Worm (Caenorhabditis elegans) whole organism, L4 larva: Measurements from ENCODE around the gene F59D12.5.

ENCODE experiments used
- R02D3.7 ChIP-seq: fragments of 150-350 bp; sonication (generic microtip); optimal IDR thresholded peaks from 3 replicates; lab custom pipeline; 2014; ENCODE audit warnings: missing biosample characterization, missing genetic modification characterization
- ZK337.2 ChIP-seq: fragments of 200-800 bp; sonication (Bioruptor generic); IDR thresholded peaks from 2 replicates; pipeline ENCODE4 v1.3.6; 2022; ENCODE audit warnings: missing genetic modification reagents, missing genetic modification characterization, missing compliant biosample characterization
- ZK546.5 ChIP-seq, 2 experiments: sonication (generic microtip); optimal IDR thresholded peaks; 2 replicates each; lab custom pipeline; 2017; ENCODE audit warnings: missing biosample characterization in 2 of 2, missing genetic modification characterization in 2 of 2
- aly-2 ChIP-seq: sonication (generic microtip); optimal IDR thresholded peaks from 2 replicates; lab custom pipeline; 2018; ENCODE audit warnings: missing biosample characterization, missing genetic modification characterization
- arid-1 ChIP-seq: fragments of 200-800 bp; sonication (Bioruptor generic); conservative IDR thresholded peaks from 2 replicates; pipeline ENCODE4 v1.3.6; 2022; ENCODE audit warnings: missing genetic modification reagents, missing genetic modification characterization, missing compliant biosample characterization
- attf-4 ChIP-seq: sonication (generic microtip); optimal IDR thresholded peaks from 3 replicates; lab custom pipeline; 2017; ENCODE audit warnings: missing biosample characterization, missing genetic modification characterization
- ceh-20 ChIP-seq: fragments of 200-800 bp; sonication (Bioruptor generic); IDR thresholded peaks from 2 replicates; pipeline ENCODE4 v1.3.6; 2022; ENCODE audit warnings: missing genetic modification reagents, missing genetic modification characterization, missing compliant biosample characterization
- ceh-28 ChIP-seq: fragments of 150-350 bp; optimal IDR thresholded peaks from 2 replicates; lab custom pipeline; 2014; ENCODE audit warnings: missing biosample characterization, missing genetic modification reagents, missing genetic modification characterization
- ceh-44 ChIP-seq: fragments of 200-800 bp; sonication (Bioruptor generic); IDR thresholded peaks from 2 replicates; pipeline ENCODE4 v1.3.6; 2022; ENCODE audit warnings: missing genetic modification reagents, missing genetic modification characterization, missing compliant biosample characterization
- cey-2 ChIP-seq: sonication (generic microtip); optimal IDR thresholded peaks from 3 replicates; lab custom pipeline; 2017; ENCODE audit warnings: missing genetic modification characterization, mild to moderate bottlenecking, missing compliant biosample characterization, antibody characterized with exemption, borderline replicate concordance; ENCODE audit not compliant: insufficient read depth
- ctbp-1 ChIP-seq: fragments of 200-800 bp; sonication (Bioruptor generic); IDR thresholded peaks from 2 replicates; pipeline ENCODE4 v1.3.6; 2022; ENCODE audit warnings: missing genetic modification reagents, missing genetic modification characterization, missing compliant biosample characterization
- daf-19 ChIP-seq: fragments of 200-800 bp; sonication (Bioruptor generic); conservative IDR thresholded peaks from 2 replicates; pipeline ENCODE4 v1.3.6; 2022; ENCODE audit warnings: missing genetic modification characterization, missing compliant biosample characterization
- dmd-6 ChIP-seq: fragments of 200-800 bp; sonication (Bioruptor generic); IDR thresholded peaks from 2 replicates; pipeline ENCODE4 v1.3.6; 2022; ENCODE audit warnings: missing genetic modification reagents, missing genetic modification characterization, missing compliant biosample characterization
- dmd-8 ChIP-seq: fragments of 200-800 bp; sonication (Bioruptor generic); IDR thresholded peaks from 2 replicates; pipeline ENCODE4 v1.3.6; 2022; ENCODE audit warnings: missing genetic modification characterization, missing compliant biosample characterization
- duxl-1 ChIP-seq: sonication (generic microtip); optimal IDR thresholded peaks from 2 replicates; lab custom pipeline; 2016; ENCODE audit warnings: mild to moderate bottlenecking, missing genetic modification characterization, moderate library complexity, missing compliant biosample characterization; ENCODE audit not compliant: poor library complexity
- dve-1 ChIP-seq: sonication (generic microtip); optimal IDR thresholded peaks from 2 replicates; lab custom pipeline; 2017; ENCODE audit warnings: antibody characterized with exemption, mild to moderate bottlenecking, missing genetic modification characterization, missing compliant biosample characterization; ENCODE audit not compliant: insufficient read depth
- egl-43 ChIP-seq: fragments of 200-800 bp; sonication (Bioruptor generic); IDR thresholded peaks from 2 replicates; pipeline ENCODE4 v1.3.6; 2022; ENCODE audit warnings: missing genetic modification reagents, missing genetic modification characterization, missing compliant biosample characterization
- fkh-10 ChIP-seq: fragments of 150-350 bp; optimal IDR thresholded peaks from 2 replicates; lab custom pipeline; 2014; ENCODE audit warnings: missing biosample characterization, missing genetic modification reagents, missing genetic modification characterization
- gei-8 ChIP-seq: fragments of 200-800 bp; sonication (Bioruptor generic); optimal IDR thresholded peaks from 2 replicates; lab custom pipeline; 2018; ENCODE audit warnings: mild to moderate bottlenecking, missing genetic modification characterization, missing compliant biosample characterization
- hif-1 ChIP-seq, 2 experiments: sonication (generic microtip); optimal IDR thresholded peaks; 2 replicates each; lab custom pipeline; 2016 to 2017; ENCODE audit warnings: missing compliant biosample characterization in 2 of 2, missing genetic modification characterization in 2 of 2, missing genetic modification reagents in 2 of 2, missing genotype in 2 of 2, mild to moderate bottlenecking in 1 of 2
- hlh-11 ChIP-seq: fragments of 200-800 bp; sonication (Bioruptor generic); optimal IDR thresholded peaks from 2 replicates; lab custom pipeline; 2018; ENCODE audit warnings: mild to moderate bottlenecking, missing genetic modification characterization, missing compliant biosample characterization
- jun-1 ChIP-seq: fragments of 150-350 bp; optimal IDR thresholded peaks from 2 replicates; lab custom pipeline; 2014; ENCODE audit warnings: missing biosample characterization, missing genetic modification reagents, missing genetic modification characterization
- lin-1 ChIP-seq: fragments of 200-800 bp; sonication (Bioruptor generic); IDR thresholded peaks from 2 replicates; pipeline ENCODE4 v1.3.6; 2022; ENCODE audit warnings: missing genetic modification reagents, missing genetic modification characterization, missing compliant biosample characterization
- lin-15B ChIP-seq: fragments of 150-350 bp; sonication (generic microtip); optimal IDR thresholded peaks from 3 replicates; lab custom pipeline; 2014; ENCODE audit warnings: missing biosample characterization, missing genetic modification characterization
- lin-29 ChIP-seq: fragments of 200-800 bp; sonication (Bioruptor generic); IDR thresholded peaks from 2 replicates; pipeline ENCODE4 v1.3.6; 2022; ENCODE audit warnings: missing genetic modification reagents, missing genetic modification characterization, missing compliant biosample characterization
- lir-3 ChIP-seq: sonication (generic microtip); optimal IDR thresholded peaks from 2 replicates; lab custom pipeline; 2016; ENCODE audit warnings: mild to moderate bottlenecking, missing genetic modification characterization, missing compliant biosample characterization
- lsy-2 ChIP-seq, 2 experiments: fragments of 150-350 bp in 1 of 2; sonication (generic microtip) in 1 of 2; optimal IDR thresholded peaks; 2 replicates each; lab custom pipeline; 2014 to 2017; ENCODE audit warnings: missing biosample characterization in 2 of 2, missing genetic modification characterization in 2 of 2
- mdl-1 ChIP-seq, 2 experiments: fragments of 150-350 bp in 1 of 2; sonication (generic microtip) in 1 of 2; optimal IDR thresholded peaks; 2 replicates each; lab custom pipeline; 2014 to 2017; ENCODE audit warnings: missing biosample characterization in 2 of 2, missing genetic modification characterization in 2 of 2
- mes-2 ChIP-seq: sonication (generic microtip); optimal IDR thresholded peaks from 2 replicates; lab custom pipeline; 2016; ENCODE audit warnings: missing genotype, mild to moderate bottlenecking, missing genetic modification characterization, missing compliant biosample characterization; ENCODE audit not compliant: poor library complexity, severe bottlenecking
- nhr-11 ChIP-seq: fragments of 150-350 bp; optimal IDR thresholded peaks from 2 replicates; lab custom pipeline; 2014; ENCODE audit warnings: missing biosample characterization, missing genetic modification characterization
- nhr-25 ChIP-seq: sonication (generic microtip); optimal IDR thresholded peaks from 2 replicates; lab custom pipeline; 2017; ENCODE audit warnings: missing genetic modification characterization, mild to moderate bottlenecking, missing compliant biosample characterization, antibody characterized with exemption, moderate library complexity, borderline replicate concordance; ENCODE audit not compliant: insufficient read depth
- nhr-48 ChIP-seq: sonication (generic microtip); optimal IDR thresholded peaks from 2 replicates; lab custom pipeline; 2016; ENCODE audit warnings: mild to moderate bottlenecking, missing genetic modification characterization, missing compliant biosample characterization
- nhr-76 ChIP-seq: fragments of 150-350 bp; optimal IDR thresholded peaks from 2 replicates; lab custom pipeline; 2014; ENCODE audit warnings: missing biosample characterization, missing genetic modification characterization
- nhr-77 ChIP-seq: fragments of 150-350 bp; optimal IDR thresholded peaks from 2 replicates; lab custom pipeline; 2014; ENCODE audit warnings: missing biosample characterization, missing genetic modification characterization
- saeg-2 ChIP-seq: fragments of 200-800 bp; sonication (Bioruptor generic); IDR thresholded peaks from 2 replicates; pipeline ENCODE4 v1.3.6; 2022; ENCODE audit warnings: missing genetic modification reagents, missing genetic modification characterization, missing compliant biosample characterization
- sdz-12 ChIP-seq: fragments of 200-800 bp; sonication (Bioruptor generic); optimal IDR thresholded peaks from 2 replicates; lab custom pipeline; 2018; ENCODE audit warnings: mild to moderate bottlenecking, missing genetic modification characterization, missing compliant biosample characterization
- snpc-1.2 ChIP-seq: fragments of 200-800 bp; sonication (Bioruptor generic); IDR thresholded peaks from 2 replicates; pipeline ENCODE4 v1.3.6; 2022; ENCODE audit warnings: missing genetic modification reagents, missing genetic modification characterization, missing compliant biosample characterization
- spr-1 ChIP-seq: sonication (generic microtip); optimal IDR thresholded peaks from 2 replicates; lab custom pipeline; 2016; ENCODE audit warnings: mild to moderate bottlenecking, missing genetic modification characterization, missing compliant biosample characterization
- tag-97 ChIP-seq: fragments of 200-800 bp; sonication (Bioruptor generic); IDR thresholded peaks from 2 replicates; pipeline ENCODE4 v1.3.6; 2022; ENCODE audit warnings: missing genetic modification characterization, missing compliant biosample characterization
- unc-130 ChIP-seq: sonication (generic microtip); optimal IDR thresholded peaks from 2 replicates; lab custom pipeline; 2016; ENCODE audit warnings: missing genetic modification reagents, missing genetic modification characterization, missing compliant biosample characterization
- unc-39 ChIP-seq: sonication (generic microtip); optimal IDR thresholded peaks from 2 replicates; lab custom pipeline; 2017; ENCODE audit warnings: missing biosample characterization, missing genetic modification characterization
- zfp-2 ChIP-seq: sonication (generic microtip); optimal IDR thresholded peaks from 2 replicates; lab custom pipeline; 2016; ENCODE audit warnings: mild to moderate bottlenecking, missing genetic modification characterization, missing compliant biosample characterization
- zfp-3 ChIP-seq: fragments of 200-800 bp; sonication (Bioruptor generic); conservative IDR thresholded peaks from 2 replicates; pipeline ENCODE4 v1.3.6; 2022; ENCODE audit warnings: missing genetic modification reagents, missing genetic modification characterization, missing compliant biosample characterization
- zip-11 ChIP-seq: fragments of 200-800 bp; sonication (Bioruptor generic); IDR thresholded peaks from 2 replicates; pipeline ENCODE4 v1.3.6; 2022; ENCODE audit warnings: missing genetic modification characterization, missing compliant biosample characterization
- ztf-11 ChIP-seq: fragments of 150-350 bp; optimal IDR thresholded peaks from 2 replicates; lab custom pipeline; 2014; ENCODE audit warnings: missing biosample characterization, missing genetic modification characterization
- ztf-7 ChIP-seq: fragments of 150-350 bp; optimal IDR thresholded peaks from 2 replicates; lab custom pipeline; 2014; ENCODE audit warnings: missing biosample characterization, missing genetic modification characterization

The F59D12.5 gene

DNA sequence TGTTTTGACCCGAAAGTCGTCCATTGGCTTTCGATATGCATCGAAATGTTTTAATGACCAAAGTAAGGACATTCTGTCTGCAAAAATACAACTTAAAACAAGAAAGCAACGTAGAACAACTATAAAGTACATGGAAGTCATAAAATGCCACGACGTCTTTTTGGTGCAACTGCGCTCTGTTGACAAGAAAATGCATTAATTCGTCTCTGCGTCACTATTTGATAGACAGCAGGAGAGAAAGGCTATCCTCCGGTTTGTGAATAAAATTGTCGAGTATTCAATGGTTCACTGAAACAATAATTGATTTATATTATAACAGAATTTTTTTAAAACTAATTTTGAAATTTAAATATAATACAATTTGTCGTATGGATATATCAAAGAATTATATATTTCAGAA, 30.7 kb downstream of the F59D12.5 start, which contains the start of gene ergi-3 (continued):
- TF ChIP-seq nhr-76 (tag; lab: Kevin White, UChicago) (no peak), dve-1 (tag; lab: Kevin White, UChicago) (peak; percentile 81), nhr-25 (tag; lab: Kevin White, UChicago) (no peak), dmd-6 (GFP tag; lab: Robert Waterston, UW) (peak; percentile 61), unc-130 (GFP tag; lab: Kevin White, UChicago) (no peak), gei-8 (no peak), lin-15B (no peak), snpc-1.2 (GFP tag; lab: Robert Waterston, UW) (no peak), arid-1 (no peak), ZK337.2 (GFP tag; lab: Robert Waterston, UW) (no peak), spr-1 (tag; lab: Kevin White, UChicago) (no peak), fkh-10 (GFP tag; lab: Kevin White, UChicago) (peak; percentile 5), R02D3.7 (tag; lab: Kevin White, UChicago) (no peak), jun-1 (tag; lab: Kevin White, UChicago) (no peak), nhr-48 (tag; lab: Kevin White, UChicago) (no peak), lsy-2 (tag; optimal IDR thresholded peaks at IDR 0.05; lab: Kevin White, UChicago) (peak in 1 of 2 experiments; percentile 83), dmd-8 (GFP tag; lab: Robert Waterston, UW) (no peak), tag-97 (GFP tag; lab: Robert Waterston, UW) (no peak), aly-2 (tag; lab: Kevin White, UChicago) (no peak), nhr-11 (tag; lab: Kevin White, UChicago) (peak; percentile 3), daf-19 (no peak), saeg-2 (GFP tag; lab: Robert Waterston, UW) (no peak), zip-11 (GFP tag; lab: Robert Waterston, UW) (no peak), mes-2 (peak; percentile 79), ceh-44 (GFP tag; lab: Robert Waterston, UW) (no peak), nhr-77 (tag; lab: Kevin White, UChicago) (peak; percentile 66), ceh-20 (no peak), cey-2 (no peak), lin-29 (GFP tag; lab: Robert Waterston, UW) (no peak), ztf-11 (tag; lab: Kevin White, UChicago) (no peak), hlh-11 (peak; percentile 59), duxl-1 (tag; lab: Kevin White, UChicago) (no peak), hif-1 (tag; optimal IDR thresholded peaks at IDR 0.05; lab: Kevin White, UChicago) (peak in 1 of 2 experiments; percentile 15), zfp-3 (GFP tag; lab: Robert Waterston, UW) (no peak), zfp-2 (tag; lab: Kevin White, UChicago) (no peak), egl-43 (GFP tag; lab: Robert Waterston, UW) (no peak), lin-1 (no peak), ceh-28 (tag; lab: Kevin White, UChicago) (no peak), ZK546.5 (tag; optimal IDR thresholded peaks at IDR 0.05; lab: Kevin White, UChicago) (no peak), sdz-12 (no peak), mdl-1 (tag; optimal IDR thresholded peaks at IDR 0.05; lab: Kevin White, UChicago) (peak in 1 of 2 experiments; percentile 51), attf-4 (no peak), ztf-7 (tag; lab: Kevin White, UChicago) (no peak), lir-3 (tag; lab: Kevin White, UChicago) (no peak), unc-39 (tag; lab: Kevin White, UChicago) (no peak), ctbp-1 (GFP tag; lab: Robert Waterston, UW) (peak; percentile 11; the same call in 1 of the 2 replicates)
